Fruit fly (Drosophila melanogaster) whole organism, embryonic: ENCODE data around the gene Utx.

ENCODE experiments used
- CG10209 ChIP-seq: fragments of 200-800 bp; sonication (Bioruptor generic); optimal IDR thresholded peaks from 3 replicates; lab custom pipeline; 2017; ENCODE audit warnings: missing biosample characterization, mild to moderate bottlenecking, missing genetic modification characterization, missing genetic modification reagents
- CG10267 ChIP-seq: fragments of 200-800 bp; sonication (Bioruptor generic); optimal IDR thresholded peaks from 2 replicates; lab custom pipeline; 2018; ENCODE audit warnings: missing biosample characterization, mild to moderate bottlenecking, missing genetic modification characterization, moderate library complexity
- CG11560 ChIP-seq: fragments of 200-800 bp; sonication (Bioruptor generic); IDR thresholded peaks from 3 replicates; pipeline ENCODE4 v1.3.6; 2022; ENCODE audit warnings: missing biosample characterization, missing genetic modification characterization
- CG14710 ChIP-seq: fragments of 200-800 bp; sonication (Bioruptor generic); optimal IDR thresholded peaks from 3 replicates; lab custom pipeline; 2019; ENCODE audit warnings: missing biosample characterization, mild to moderate bottlenecking, missing genetic modification characterization, moderate library complexity
- CG16813 ChIP-seq: fragments of 200-800 bp; sonication (Bioruptor generic); IDR thresholded peaks from 3 replicates; pipeline ENCODE4 v1.3.6; 2022; ENCODE audit warnings: missing biosample characterization, missing genetic modification characterization; ENCODE audit not compliant: partially characterized antibody
- CG17186 ChIP-seq: fragments of 200-800 bp; sonication (Bioruptor generic); optimal IDR thresholded peaks from 3 replicates; lab custom pipeline; 2017; ENCODE audit warnings: missing biosample characterization, missing genetic modification reagents, missing genetic modification characterization
- CG17568 ChIP-seq: fragments of 200-800 bp; sonication (Bioruptor generic); optimal IDR thresholded peaks from 2 replicates; lab custom pipeline; 2018; ENCODE audit warnings: missing biosample characterization, mild to moderate bottlenecking, missing genetic modification characterization, moderate library complexity
- CG17912 ChIP-seq: fragments of 200-800 bp; sonication (Bioruptor generic); optimal IDR thresholded peaks from 2 replicates; lab custom pipeline; 2018; ENCODE audit warnings: missing biosample characterization, mild to moderate bottlenecking, missing genetic modification characterization
- CG18599 ChIP-seq: fragments of 200-800 bp; sonication (Bioruptor generic); optimal IDR thresholded peaks from 3 replicates; lab custom pipeline; 2017; ENCODE audit warnings: missing biosample characterization, missing genetic modification characterization, mild to moderate bottlenecking, moderate library complexity, missing genetic modification reagents
- CG18619 ChIP-seq: fragments of 200-800 bp; sonication (Bioruptor generic); optimal IDR thresholded peaks from 3 replicates; lab custom pipeline; 2017; ENCODE audit warnings: missing biosample characterization, mild to moderate bottlenecking, missing genetic modification characterization
- CG31224 ChIP-seq: fragments of 200-800 bp; sonication (Bioruptor generic); IDR thresholded peaks from 2 replicates; pipeline ENCODE4 v1.3.6; 2022; ENCODE audit warnings: missing biosample characterization, missing genetic modification characterization
- CG34376 ChIP-seq: fragments of 200-800 bp; sonication (Bioruptor generic); optimal IDR thresholded peaks from 2 replicates; lab custom pipeline; 2018; ENCODE audit warnings: missing biosample characterization, mild to moderate bottlenecking, missing genetic modification characterization
- CG3838 ChIP-seq: fragments of 200-800 bp; sonication (Bioruptor generic); optimal IDR thresholded peaks from 3 replicates; lab custom pipeline; 2016; ENCODE audit warnings: missing biosample characterization, missing genetic modification characterization
- CG4617 ChIP-seq: fragments of 200-800 bp; sonication (Bioruptor generic); optimal IDR thresholded peaks from 3 replicates; lab custom pipeline; 2016; ENCODE audit warnings: missing biosample characterization, missing genetic modification characterization, borderline replicate concordance
- CG6254 ChIP-seq: fragments of 200-800 bp; sonication (Bioruptor generic); optimal IDR thresholded peaks from 3 replicates; lab custom pipeline; 2017; ENCODE audit warnings: mild to moderate bottlenecking, missing biosample characterization, missing genetic modification reagents, missing genetic modification characterization
- CG7372 ChIP-seq: fragments of 200-800 bp; sonication (Bioruptor generic); IDR thresholded peaks from 2 replicates; pipeline ENCODE4 v1.3.6; 2022; ENCODE audit warnings: missing biosample characterization, missing genetic modification characterization
- CG8290 ChIP-seq, 3 experiments: fragments of 200-800 bp; sonication (Bioruptor generic); optimal IDR thresholded peaks; 2 replicates each; lab custom pipeline; 2016 to 2019; ENCODE audit warnings: missing biosample characterization in 3 of 3, missing genetic modification characterization in 3 of 3, mild to moderate bottlenecking in 2 of 3, moderate library complexity in 1 of 3
- CG8765 ChIP-seq: fragments of 200-800 bp; sonication (Bioruptor generic); IDR thresholded peaks from 2 replicates; pipeline ENCODE4 v1.3.6; 2022; ENCODE audit warnings: missing biosample characterization, missing genetic modification characterization
- CG9609 ChIP-seq: fragments of 200-800 bp; sonication (Bioruptor generic); optimal IDR thresholded peaks from 3 replicates; lab custom pipeline; 2016; ENCODE audit warnings: missing biosample characterization, missing genetic modification characterization
- CG9876 ChIP-seq: fragments of 200-800 bp; sonication (Bioruptor generic); optimal IDR thresholded peaks from 2 replicates; lab custom pipeline; 2016; ENCODE audit warnings: missing biosample characterization, missing genetic modification characterization
- CG9932 ChIP-seq: fragments of 200-800 bp; sonication (Bioruptor generic); IDR thresholded peaks from 2 replicates; pipeline ENCODE4 v1.3.6; 2022; ENCODE audit warnings: missing biosample characterization, missing genetic modification characterization
- CHES-1-like ChIP-seq: fragments of 200-800 bp; sonication (Bioruptor generic); optimal IDR thresholded peaks from 2 replicates; lab custom pipeline; 2016; ENCODE audit warnings: missing biosample characterization, missing genetic modification characterization
- D19A ChIP-seq: fragments of 200-800 bp; optimal IDR thresholded peaks from 3 replicates; lab custom pipeline; 2019; ENCODE audit warnings: missing biosample characterization, mild to moderate bottlenecking, missing genetic modification characterization, moderate library complexity
- Dip3 ChIP-seq: fragments of 200-800 bp; sonication (Bioruptor generic); optimal IDR thresholded peaks from 3 replicates; lab custom pipeline; 2016; ENCODE audit warnings: missing biosample characterization, missing genetic modification characterization
- Hey ChIP-seq: fragments of 200-800 bp; sonication (Bioruptor generic); optimal IDR thresholded peaks from 3 replicates; lab custom pipeline; 2018; ENCODE audit warnings: missing biosample characterization, mild to moderate bottlenecking, missing genetic modification characterization
- HmgD ChIP-seq: fragments of 200-800 bp; sonication (Bioruptor generic); optimal IDR thresholded peaks from 3 replicates; lab custom pipeline; 2016; ENCODE audit warnings: missing biosample characterization, missing genetic modification characterization
- Hr39 ChIP-seq: fragments of >200 bp; optimal IDR thresholded peaks from 2 replicates; lab custom pipeline; 2017
- Hsf ChIP-seq: fragments of 200-800 bp; sonication (Bioruptor generic); optimal IDR thresholded peaks from 3 replicates; lab custom pipeline; 2016; ENCODE audit warnings: missing biosample characterization, missing genetic modification characterization
- NC2β ChIP-seq: fragments of 200-800 bp; sonication (Bioruptor generic); optimal IDR thresholded peaks from 2 replicates; lab custom pipeline; 2016; ENCODE audit warnings: missing biosample characterization, missing genetic modification characterization
- NFAT ChIP-seq: fragments of 200-800 bp; sonication (Bioruptor generic); IDR thresholded peaks from 2 replicates; pipeline ENCODE4 v1.3.6; 2022; ENCODE audit warnings: missing biosample characterization, missing genetic modification characterization
- NK7.1 ChIP-seq: fragments of 200-800 bp; sonication (Bioruptor generic); optimal IDR thresholded peaks from 3 replicates; lab custom pipeline; 2016; ENCODE audit warnings: missing biosample characterization, missing genetic modification characterization
- amos ChIP-seq: fragments of 200-800 bp; sonication (Bioruptor generic); IDR thresholded peaks from 2 replicates; pipeline ENCODE4 v1.3.6; 2022; ENCODE audit warnings: missing biosample characterization, missing genetic modification characterization; ENCODE audit not compliant: partially characterized antibody
- bowl ChIP-seq: fragments of 200-800 bp; sonication (Bioruptor generic); IDR thresholded peaks from 2 replicates; pipeline ENCODE4 v1.3.6; 2022; ENCODE audit warnings: missing biosample characterization, missing genetic modification characterization
- ci ChIP-seq: fragments of 200-800 bp; sonication (Bioruptor generic); IDR thresholded peaks from 3 replicates; pipeline ENCODE4 v1.3.6; 2022; ENCODE audit warnings: missing biosample characterization, missing genetic modification characterization
- fru ChIP-seq: fragments of >200 bp; optimal IDR thresholded peaks from 2 replicates; lab custom pipeline; 2017
- gsb ChIP-seq: fragments of 200-800 bp; sonication (Bioruptor generic); IDR thresholded peaks from 2 replicates; pipeline ENCODE4 v1.3.6; 2022; ENCODE audit warnings: missing biosample characterization, missing genetic modification characterization
- kah ChIP-seq: fragments of 200-800 bp; sonication (Bioruptor generic); optimal IDR thresholded peaks from 2 replicates; lab custom pipeline; 2018; ENCODE audit warnings: missing biosample characterization, mild to moderate bottlenecking, missing genetic modification characterization
- ken ChIP-seq: fragments of 200-800 bp; sonication (Bioruptor generic); IDR thresholded peaks from 3 replicates; pipeline ENCODE4 v1.3.6; 2022; ENCODE audit warnings: missing biosample characterization, missing genetic modification characterization
- kni ChIP-seq: fragments of 200-800 bp; sonication (Bioruptor generic); optimal IDR thresholded peaks from 3 replicates; lab custom pipeline; 2017; ENCODE audit warnings: mild to moderate bottlenecking, missing biosample characterization, missing genetic modification reagents, missing genetic modification characterization
- lmd ChIP-seq: fragments of 200-800 bp; sonication (Bioruptor generic); IDR thresholded peaks from 2 replicates; pipeline ENCODE4 v1.3.6; 2022; ENCODE audit warnings: missing biosample characterization, missing genetic modification characterization
- mam ChIP-seq: fragments of 200-800 bp; sonication (Bioruptor generic); optimal IDR thresholded peaks from 3 replicates; lab custom pipeline; 2016; ENCODE audit warnings: missing biosample characterization, missing genetic modification characterization
- nom ChIP-seq: fragments of 200-800 bp; sonication (Bioruptor generic); optimal IDR thresholded peaks from 2 replicates; lab custom pipeline; 2017; ENCODE audit warnings: missing biosample characterization, missing genetic modification characterization, mild to moderate bottlenecking, moderate library complexity, missing genetic modification reagents
- psq ChIP-seq: fragments of 200-800 bp; sonication (Bioruptor generic); optimal IDR thresholded peaks from 2 replicates; lab custom pipeline; 2017; ENCODE audit warnings: missing biosample characterization, missing genetic modification characterization
- row ChIP-seq: fragments of 200-800 bp; sonication (Bioruptor generic); IDR thresholded peaks from 3 replicates; pipeline ENCODE4 v1.3.6; 2022; ENCODE audit warnings: missing biosample characterization, missing genetic modification characterization
- sd ChIP-seq: fragments of 200-800 bp; sonication (Bioruptor generic); optimal IDR thresholded peaks from 3 replicates; lab custom pipeline; 2018; ENCODE audit warnings: missing biosample characterization, mild to moderate bottlenecking, missing genetic modification characterization, moderate library complexity
- slbo ChIP-seq: fragments of 200-800 bp; sonication (Bioruptor generic); IDR thresholded peaks from 2 replicates; pipeline ENCODE4 v1.3.6; 2022; ENCODE audit warnings: missing biosample characterization, missing genetic modification characterization
- sqz ChIP-seq: fragments of 200-800 bp; sonication (Bioruptor generic); optimal IDR thresholded peaks from 3 replicates; lab custom pipeline; 2018; ENCODE audit warnings: missing biosample characterization, mild to moderate bottlenecking, missing genetic modification characterization
- unc-4 ChIP-seq: fragments of 200-800 bp; sonication (Bioruptor generic); IDR thresholded peaks from 2 replicates; pipeline ENCODE4 v1.3.6; 2022; ENCODE audit warnings: missing biosample characterization, missing genetic modification characterization; ENCODE audit not compliant: partially characterized antibody
- vvl ChIP-seq: fragments of 200-800 bp; sonication (Bioruptor generic); IDR thresholded peaks from 2 replicates; pipeline ENCODE4 v1.3.6; 2022; ENCODE audit warnings: missing biosample characterization, missing genetic modification characterization
- z ChIP-seq: fragments of 200-800 bp; sonication (Bioruptor generic); IDR thresholded peaks from 3 replicates; pipeline ENCODE4 v1.3.6; 2022; ENCODE audit warnings: missing biosample characterization, missing genetic modification characterization

Utx gene

dm6 chr2L:10231092-10231494, 47.5 kb downstream of the Utx start (continued):
- peak; percentile 84 for TF ChIP-seq sd (tag; lab: Kevin White, UChicago)
- TF ChIP-seq CG9876 (GFP tag; lab: Kevin White, UChicago) = no peak
- peak; percentile 19 for TF ChIP-seq CHES-1-like (GFP tag; lab: Kevin White, UChicago)
- TF ChIP-seq CG17568 = no peak
- TF ChIP-seq CG17186 (GFP tag; lab: Kevin White, UChicago) = no peak
- no peak for TF ChIP-seq D19A (tag; lab: Kevin White, UChicago)
- peak; percentile 54 for TF ChIP-seq mam
- TF ChIP-seq, all 482 proteins: peak for 70

- TF ChIP-seq NC2β (GFP tag; lab: Kevin White, UChicago) (no peak), lmd (no peak), NFAT (GFP tag; lab: Robert Waterston, UW) (no peak), CG14710 (tag; lab: Kevin White, UChicago) (no peak), amos (GFP tag; lab: Robert Waterston, UW) (no peak; the same call in 1 of the 2 replicates), HmgD (GFP tag; lab: Kevin White, UChicago) (no peak), CG17912 (no peak), slbo (GFP tag; lab: Robert Waterston, UW) (no peak), nom (no peak), CG31224 (GFP tag; lab: Robert Waterston, UW) (no peak), NK7.1 (GFP tag; lab: Kevin White, UChicago) (no peak), psq (GFP tag; lab: Kevin White, UChicago) (no peak), Hey (tag; lab: Kevin White, UChicago) (no peak), CG7372 (GFP tag; lab: Robert Waterston, UW) (no peak), CG9609 (GFP tag; lab: Kevin White, UChicago) (no peak), CG18599 (GFP tag; lab: Kevin White, UChicago) (no peak), sqz (GFP tag; lab: Kevin White, UChicago) (peak; percentile 40), CG3838 (GFP tag; lab: Kevin White, UChicago) (no peak), CG34376 (GFP tag; lab: Kevin White, UChicago) (no peak), kah (no peak), CG16813 (GFP tag; lab: Robert Waterston, UW) (peak; percentile 62; the same call in 2 of the 3 replicates), Hr39 (lab: Kevin White, UChicago) (no peak), CG11560 (no peak), Hsf (no peak), CG17568 (no peak), kni (GFP tag; lab: Kevin White, UChicago) (no peak), z (GFP tag; lab: Robert Waterston, UW) (no peak), CG8765 (no peak), vvl (GFP tag; lab: Robert Waterston, UW) (no peak), CG10267 (no peak), bowl (GFP tag; lab: Robert Waterston, UW) (no peak), ken (GFP tag; lab: Robert Waterston, UW) (no peak), CG4617 (GFP tag; lab: Kevin White, UChicago) (no peak), CG8290 (GFP tag; optimal IDR thresholded peaks at IDR 0.05; lab: Kevin White, UChicago) (peak; percentile 81), CG8290 (tag; optimal IDR thresholded peaks at IDR 0.05; lab: Kevin White, UChicago) (peak; percentile 25 to 72), CG6254 (GFP tag; lab: Kevin White, UChicago) (no peak), fru (lab: Kevin White, UChicago) (no peak), gsb (GFP tag; lab: Robert Waterston, UW) (no peak), CG18619 (GFP tag; lab: Kevin White, UChicago) (no peak), ci (GFP tag; lab: Robert Waterston, UW) (no peak), unc-4 (GFP tag; lab: Robert Waterston, UW) (peak; percentile 60; the same call in 1 of the 2 replicates), Dip3 (GFP tag; lab: Kevin White, UChicago) (no peak), CG10209 (GFP tag; lab: Kevin White, UChicago) (no peak), row (GFP tag; lab: Robert Waterston, UW) (peak; percentile 36; the same call in 2 of the 3 replicates), CG9932 (no peak)
These were observed 48.2 kb downstream of the Utx start for dm6 chr2L:10230455-10230854.
